Worm (Caenorhabditis elegans): ENCODE measurements around the gene C34F11.8.

The C34F11.8 gene

DNA sequence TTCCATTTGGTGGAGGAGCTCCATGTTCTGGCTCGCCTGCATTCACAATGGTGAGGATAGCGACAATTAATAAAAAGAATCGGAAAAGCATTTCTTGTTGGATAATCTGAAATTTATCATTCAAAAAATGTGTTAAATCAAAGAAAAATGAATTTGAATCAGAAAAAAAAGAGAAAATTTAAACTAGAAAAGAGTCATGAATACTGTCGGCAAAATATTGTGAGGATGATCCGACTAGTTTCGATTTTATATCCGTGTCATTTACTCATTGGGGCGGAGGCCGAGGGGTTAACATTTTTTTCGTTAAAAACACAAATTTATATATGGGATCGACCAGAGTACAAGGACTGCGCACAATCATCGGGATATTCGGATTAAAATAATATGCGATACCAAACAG, 32.9 kb downstream of the C34F11.8 start, which contains the start of gene C27D6.12:
C27D6.12 (minus strand) TSS at position 101 of the 400 bp plus-strand sequence.
- no peak for TF ChIP-seq ceh-9 (tag; optimal IDR thresholded peaks at IDR 0.05)

DNA sequence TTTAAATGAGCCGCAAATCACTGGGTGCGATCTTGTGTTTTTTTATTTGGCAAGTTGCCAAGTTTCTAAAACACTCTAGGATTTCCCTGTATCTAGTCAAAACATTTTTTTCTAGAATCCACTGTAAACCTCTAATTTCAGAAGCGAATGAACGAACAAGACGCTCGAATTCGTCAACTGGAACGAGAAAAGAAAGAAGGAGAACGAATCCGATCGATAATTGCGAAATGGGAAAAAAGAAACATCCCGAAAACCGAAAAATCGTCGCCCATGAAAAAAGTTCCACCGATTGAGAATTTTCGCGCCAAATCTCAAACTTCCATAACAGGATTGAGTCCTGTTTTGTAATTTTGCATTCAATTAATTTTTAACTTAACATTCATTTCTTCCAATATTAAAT, 33.8 kb downstream of the C34F11.8 start:
- no peak for TF ChIP-seq ceh-31 (tag; optimal IDR thresholded peaks at IDR 0.05)
- TF ChIP-seq ceh-14 (tag; optimal IDR thresholded peaks at IDR 0.05) = no peak
- TF ChIP-seq ceh-9 (tag; optimal IDR thresholded peaks at IDR 0.05) = no peak
- no peak for TF ChIP-seq ceh-45 (GFP tag; IDR thresholded peaks at IDR 0.05)
- no peak for TF ChIP-seq C08G9.2 (tag; optimal IDR thresholded peaks at IDR 0.05)
- TF ChIP-seq ahr-1 (tag; optimal IDR thresholded peaks at IDR 0.05) = no peak
- TF ChIP-seq nhr-11 (tag; optimal IDR thresholded peaks at IDR 0.05) = no peak
- no peak for TF ChIP-seq dmd-4 (tag; optimal IDR thresholded peaks at IDR 0.05; ENCODE audit: borderline replicate concordance)
- no peak for TF ChIP-seq zip-5 (tag; optimal IDR thresholded peaks at IDR 0.05)
- TF ChIP-seq nfya-1 (tag; optimal IDR thresholded peaks at IDR 0.05) = no peak
- no peak for TF ChIP-seq pha-4 (tag; optimal IDR thresholded peaks at IDR 0.05)
- no peak for TF ChIP-seq F13H6.1 (tag; optimal IDR thresholded peaks at IDR 0.05)
- TF ChIP-seq nhr-232 (tag; optimal IDR thresholded peaks at IDR 0.05) = no peak

DNA sequence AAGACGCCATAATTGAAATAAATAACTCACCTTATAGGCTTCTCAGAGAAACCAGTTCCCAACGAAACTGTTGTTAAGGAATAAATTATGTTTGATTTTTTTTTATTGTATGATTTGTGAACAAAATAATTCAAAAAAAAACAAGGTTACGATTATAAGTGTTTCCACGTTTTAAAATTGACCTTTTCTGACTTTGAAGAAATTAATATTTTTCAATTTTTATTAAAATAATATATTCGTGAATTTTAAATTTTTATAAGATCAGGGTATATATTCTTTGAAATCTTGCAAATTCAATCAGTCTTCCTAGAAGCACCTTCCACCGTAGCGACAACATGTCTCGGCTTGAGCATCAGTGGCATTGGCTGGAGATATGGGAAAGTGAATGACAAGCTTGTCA, 36.4 kb downstream of the C34F11.8 start, which contains the start of gene C27D6.3:
C27D6.3 (minus strand) TSS at position 101 of the 400 bp plus-strand sequence.
- TF ChIP-seq fax-1 (tag; optimal IDR thresholded peaks at IDR 0.05) (no peak), madf-2 (tag; optimal IDR thresholded peaks at IDR 0.05) (no peak), pat-9 (tag; optimal IDR thresholded peaks at IDR 0.05) (no peak), dmd-4 (tag; optimal IDR thresholded peaks at IDR 0.05; ENCODE audit: borderline replicate concordance) (no peak), elt-4 (tag; optimal IDR thresholded peaks at IDR 0.05) (no peak), ceh-34 (tag; optimal IDR thresholded peaks at IDR 0.05) (no peak), ceh-31 (tag; optimal IDR thresholded peaks at IDR 0.05) (no peak), ets-4 (tag; optimal IDR thresholded peaks at IDR 0.05) (no peak), npax-4 (tag; optimal IDR thresholded peaks at IDR 0.05) (no peak), ceh-14 (tag; optimal IDR thresholded peaks at IDR 0.05) (no peak), ztf-16 (tag; optimal IDR thresholded peaks at IDR 0.05) (no peak), lim-6 (tag; optimal IDR thresholded peaks at IDR 0.05) (no peak), ceh-2 (tag; optimal IDR thresholded peaks at IDR 0.05) (no peak)

DNA sequence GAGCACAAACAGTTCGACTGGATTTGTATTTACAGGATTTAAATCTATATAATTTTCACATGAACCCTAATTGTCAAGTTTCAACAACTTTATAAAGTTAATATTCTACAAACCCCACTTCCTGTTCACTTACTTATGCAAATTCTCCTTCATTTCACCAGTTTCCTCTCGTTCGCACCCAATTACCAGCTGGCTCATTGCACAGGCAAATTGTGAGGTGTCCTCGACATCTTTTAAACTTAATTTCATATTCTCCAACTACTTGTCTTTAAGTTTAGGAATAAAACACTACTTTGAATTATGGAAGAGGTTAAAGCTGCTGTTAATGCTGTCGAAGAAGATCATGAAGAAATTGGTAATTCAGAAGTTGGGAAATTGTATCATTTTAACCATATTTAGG, 38.3 kb downstream of the C34F11.8 start, which contains the start of gene C27D6.1:
C27D6.1 (plus strand) TSS at position 301 of the 400 bp plus-strand sequence.
- TF ChIP-seq pros-1 (tag; optimal IDR thresholded peaks at IDR 0.05) (no peak), syd-9 (tag; optimal IDR thresholded peaks at IDR 0.05) (no peak), tbx-7 (tag; optimal IDR thresholded peaks at IDR 0.05) (no peak), C08G9.2 (tag; optimal IDR thresholded peaks at IDR 0.05) (no peak), sox-2 (GFP tag; IDR thresholded peaks at IDR 0.05) (no peak), npax-4 (tag; optimal IDR thresholded peaks at IDR 0.05) (no peak), fkh-10 (GFP tag; optimal IDR thresholded peaks at IDR 0.05) (no peak), unc-42 (tag; optimal IDR thresholded peaks at IDR 0.05) (no peak), unc-55 (GFP tag; optimal IDR thresholded peaks at IDR 0.05) (no peak), ztf-16 (tag; optimal IDR thresholded peaks at IDR 0.05) (no peak), hlh-15 (tag; optimal IDR thresholded peaks at IDR 0.05) (no peak), lin-11 (tag; optimal IDR thresholded peaks at IDR 0.05) (no peak), hlh-6 (tag; optimal IDR thresholded peaks at IDR 0.05) (no peak), T23F11.4 (GFP tag; optimal IDR thresholded peaks at IDR 0.05) (no peak), ceh-30 (tag; optimal IDR thresholded peaks at IDR 0.05) (no peak), ceh-9 (tag; optimal IDR thresholded peaks at IDR 0.05) (no peak)

DNA sequence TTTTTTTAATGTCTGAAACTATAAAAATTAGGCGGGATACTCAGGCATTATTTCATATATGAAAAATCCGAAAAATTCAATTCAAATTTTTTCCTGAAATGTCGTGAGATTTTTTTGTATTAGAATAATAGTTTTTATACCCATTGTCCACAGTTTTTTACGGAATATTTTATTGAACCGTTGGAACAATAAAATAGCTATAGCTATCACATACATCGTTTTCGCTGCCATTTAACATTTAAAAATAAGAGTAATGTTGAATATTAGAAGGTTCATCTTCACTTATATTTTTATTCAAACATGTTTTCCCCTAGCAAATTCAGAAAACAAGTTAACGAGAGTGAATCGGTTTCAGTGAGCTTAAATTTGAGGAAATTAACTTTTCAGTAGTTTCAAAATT, 39.2 kb downstream of the C34F11.8 start, which contains the start of gene C27D6.15:
C27D6.15 (plus strand) TSS at position 301 of the 400 bp plus-strand sequence.
- TF ChIP-seq ceh-34 (tag; optimal IDR thresholded peaks at IDR 0.05) (no peak), nfya-1 (tag; optimal IDR thresholded peaks at IDR 0.05) (no peak), ceh-48 (tag; optimal IDR thresholded peaks at IDR 0.05) (no peak), ceh-24 (tag; optimal IDR thresholded peaks at IDR 0.05) (no peak), ahr-1 (tag; optimal IDR thresholded peaks at IDR 0.05) (no peak), sdc-2 (tag; optimal IDR thresholded peaks at IDR 0.05) (no peak), zip-5 (tag; optimal IDR thresholded peaks at IDR 0.05) (no peak), nhr-11 (tag; optimal IDR thresholded peaks at IDR 0.05) (no peak), C08G9.2 (tag; optimal IDR thresholded peaks at IDR 0.05) (no peak), dmd-4 (tag; optimal IDR thresholded peaks at IDR 0.05; ENCODE audit: borderline replicate concordance) (no peak), hlh-6 (tag; optimal IDR thresholded peaks at IDR 0.05) (no peak), ceh-14 (tag; optimal IDR thresholded peaks at IDR 0.05) (no peak), ceh-45 (GFP tag; IDR thresholded peaks at IDR 0.05) (no peak), tbx-7 (tag; optimal IDR thresholded peaks at IDR 0.05) (no peak), fax-1 (tag; optimal IDR thresholded peaks at IDR 0.05) (no peak), syd-9 (tag; optimal IDR thresholded peaks at IDR 0.05) (no peak)

Data from whole organism, late embryonic.